Worm (Caenorhabditis elegans) whole organism, L1 larva: ENCODE results near the gene farl-11.

Experiments used
- blmp-1 ChIP-seq: fragments of 150-350 bp; optimal IDR thresholded peaks from 2 replicates; lab custom pipeline; 2014; ENCODE audit warnings: missing biosample characterization, missing genetic modification characterization
- jun-1 ChIP-seq: fragments of 150-350 bp; optimal IDR thresholded peaks from 2 replicates; lab custom pipeline; 2014; ENCODE audit warnings: missing biosample characterization, missing genetic modification reagents, missing genetic modification characterization
- skn-1 ChIP-seq: fragments of 150-350 bp; optimal IDR thresholded peaks from 2 replicates; lab custom pipeline; 2014; ENCODE audit warnings: missing biosample characterization, missing genetic modification characterization
- ztf-11 ChIP-seq, 2 experiments: sonication (generic microtip); optimal IDR thresholded peaks; 2 replicates each; lab custom pipeline; 2016 to 2017; ENCODE audit warnings: missing genetic modification characterization in 2 of 2, missing biosample characterization in 1 of 2, missing compliant biosample characterization in 1 of 2

DNA sequence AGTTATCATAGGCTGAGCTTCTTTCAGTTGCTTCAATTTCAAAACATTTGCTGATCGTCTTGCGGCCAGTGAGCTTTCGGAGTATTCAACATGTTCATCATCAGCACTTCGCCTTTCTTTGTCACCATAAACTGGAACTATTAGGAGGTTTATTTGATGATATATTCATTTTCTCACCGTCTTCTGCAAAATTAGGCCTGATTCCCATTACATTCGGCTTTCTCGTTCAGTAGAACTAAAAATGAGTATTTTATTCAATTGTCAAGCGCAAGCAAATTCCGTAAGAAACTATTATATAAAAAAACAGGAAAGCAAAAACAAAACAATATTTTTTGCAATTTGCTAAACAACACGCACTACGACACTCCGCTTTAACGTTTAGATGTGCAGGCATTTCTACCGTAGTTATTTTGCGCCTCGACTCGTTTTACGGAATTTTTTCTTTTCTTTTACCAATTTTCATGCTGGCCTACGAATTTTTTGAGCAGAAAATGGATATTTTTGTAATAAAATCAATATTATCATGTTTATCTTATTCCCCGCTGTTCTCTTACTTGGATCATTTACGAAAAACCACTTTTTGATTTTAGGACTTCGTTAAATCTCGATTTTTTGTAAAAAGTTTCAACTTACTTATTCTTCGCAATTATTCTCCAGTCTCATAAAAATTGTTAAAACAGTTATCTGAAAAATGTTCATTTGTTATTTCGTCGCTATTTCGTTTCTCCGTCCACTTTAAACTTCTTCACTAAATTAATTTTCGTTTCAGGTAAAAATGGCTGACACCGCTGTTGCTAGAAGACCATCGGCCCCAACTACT lies at the start of gene farl-11, which contains the start of gene rpl-33:
- TF ChIP-seq ztf-11 (tag; optimal IDR thresholded peaks at IDR 0.05; lab: Kevin White, UChicago): peak in 1 of 2 experiments; percentile 57
- TF ChIP-seq blmp-1: peak; percentile 84
- TF ChIP-seq jun-1 (tag; lab: Kevin White, UChicago): peak; percentile 60
- TF ChIP-seq skn-1: peak; percentile 93
